Fruit fly (Drosophila melanogaster) whole organism, embryonic: ENCODE results near the gene Obp99a.

Experiments used
- CG10654 ChIP-seq: fragments of 200-800 bp; sonication (Bioruptor generic); optimal IDR thresholded peaks from 2 replicates; lab custom pipeline; 2016; ENCODE audit warnings: missing biosample characterization, missing genetic modification characterization
- CG1832 ChIP-seq: fragments of 200-800 bp; sonication (Bioruptor generic); optimal IDR thresholded peaks from 2 replicates; lab custom pipeline; 2017; ENCODE audit warnings: missing biosample characterization, mild to moderate bottlenecking, missing genetic modification characterization, inconsistent platforms
- zf30C ChIP-seq: fragments of 200-800 bp; sonication (Bioruptor generic); optimal IDR thresholded peaks from 3 replicates; lab custom pipeline; 2018; ENCODE audit warnings: missing biosample characterization, mild to moderate bottlenecking, missing genetic modification characterization

DNA sequence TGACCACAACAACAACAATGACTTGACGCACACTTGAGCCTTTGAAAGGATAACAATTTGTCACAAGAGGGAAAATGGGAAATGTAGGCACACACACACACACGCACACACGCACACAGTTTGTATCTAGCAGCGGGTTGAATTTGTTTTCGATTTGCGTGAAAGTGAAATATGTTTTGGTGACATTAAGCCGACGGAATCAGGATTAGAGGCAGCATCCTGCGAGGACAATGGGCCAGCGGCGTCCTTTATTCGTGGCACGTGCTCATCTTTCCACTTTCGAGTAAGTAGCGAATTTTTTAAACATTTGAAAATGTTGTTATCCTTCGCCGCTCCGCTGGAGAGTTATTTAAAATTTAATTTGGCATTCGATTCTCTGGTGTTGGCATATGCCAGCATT is 35.8 kb downstream of the Obp99a start:
- TF ChIP-seq CG1832 (no peak), CG10654 (no peak), zf30C (GFP tag; lab: Kevin White, UChicago) (no peak)
